Fruit fly (Drosophila melanogaster) S2 (cell line): Measurements from ENCODE around the gene Rfk.
A peak's percentile ranks its signal among the peaks of the same experiment; 100 is the strongest.

Experiments
- CG8478 ChIP-seq: fragments of >200 bp; optimal IDR thresholded peaks from 2 replicates; lab custom pipeline; 2018
- CTCF ChIP-seq, 2 experiments: fragments of >200 bp; optimal IDR thresholded peaks; 2 replicates each; lab custom pipeline; 2018

Rfk gene

DNA sequence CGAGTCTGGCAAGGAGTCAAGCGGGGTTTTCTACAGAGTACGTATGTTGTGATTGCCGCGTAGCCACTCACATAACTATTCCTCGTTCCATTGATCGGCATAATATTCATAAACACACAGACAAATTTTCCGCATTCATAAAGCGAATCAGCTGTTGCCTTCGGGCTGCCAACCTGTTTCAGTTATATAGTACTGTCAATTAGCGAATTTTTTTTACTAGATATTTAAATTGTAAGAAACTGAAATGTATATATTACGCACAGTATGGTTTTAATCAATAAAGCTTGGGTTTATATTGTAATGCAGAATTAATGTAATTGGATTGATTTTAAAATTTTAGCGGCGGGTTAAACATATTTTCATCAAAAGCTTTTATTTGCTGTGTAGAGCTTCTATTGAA is at the start of gene Rfk:
Gene Rfk, minus strand, starts transcription at position 152 of the 400 bp plus-strand sequence.
- no peak for TF ChIP-seq CG8478
- no peak for TF ChIP-seq CTCF (optimal IDR thresholded peaks at IDR 0.05; lab: Kevin White, UChicago)

DNA sequence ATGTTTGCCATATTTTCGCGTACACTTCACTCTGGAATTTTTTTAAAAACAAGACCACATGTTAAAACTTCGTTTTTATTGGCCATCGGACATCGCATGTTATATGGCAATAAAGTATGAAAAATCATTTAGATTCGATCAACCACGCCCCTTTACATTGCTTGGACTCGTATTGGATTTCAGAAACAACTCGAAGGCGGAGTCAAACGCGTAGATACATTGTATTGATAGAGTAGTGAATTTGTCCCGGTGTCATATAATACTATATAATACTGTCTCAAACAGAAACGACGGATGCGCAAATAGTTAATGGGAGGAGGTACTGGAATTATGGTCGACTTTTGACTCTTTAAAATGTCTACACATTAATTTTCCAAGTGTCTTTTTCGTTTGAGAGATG is 48.3 kb upstream of the Rfk start:
- no peak for TF ChIP-seq CG8478

DNA sequence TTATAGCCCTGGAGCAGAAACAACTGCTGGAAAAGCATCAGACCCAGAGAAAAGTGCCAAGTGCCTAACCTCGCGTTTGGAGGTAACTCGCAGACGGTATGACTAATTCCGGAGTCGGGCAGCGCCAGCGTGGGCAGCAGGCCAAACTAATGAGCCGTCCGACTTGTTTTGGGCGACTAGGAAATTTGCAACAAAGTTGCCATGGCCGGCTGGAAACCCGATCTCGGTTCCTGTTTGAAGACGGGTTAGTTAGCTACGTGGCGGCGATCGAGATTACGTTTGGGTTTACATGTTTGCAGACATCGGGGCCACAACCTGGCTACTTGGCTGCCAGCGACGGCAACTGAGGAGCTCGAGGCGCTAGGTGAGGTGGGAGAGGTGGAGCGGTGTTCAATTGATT is 43.9 kb upstream of the Rfk start:
- TF ChIP-seq CTCF (optimal IDR thresholded peaks at IDR 0.05; lab: Kevin White, UChicago) (no peak), CG8478 (no peak)

DNA sequence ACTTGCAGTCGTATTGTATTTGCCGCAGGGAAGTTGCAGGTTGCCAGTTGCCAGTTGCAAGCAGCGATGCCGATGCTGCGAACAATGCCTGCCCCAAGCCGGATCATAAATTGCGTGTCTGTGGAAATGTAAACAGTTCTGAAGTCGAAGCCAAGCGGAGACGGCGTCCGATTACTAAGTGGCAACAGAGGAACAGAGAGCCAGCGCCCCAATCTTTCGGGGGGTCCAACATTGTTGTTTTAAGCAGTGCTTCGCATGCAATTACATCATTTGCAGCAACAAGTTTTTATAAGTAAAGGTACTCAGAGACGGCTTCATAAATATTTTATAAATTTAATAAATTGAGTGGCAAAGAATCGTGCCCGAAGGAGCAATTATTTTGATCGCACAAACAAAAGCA is 41.4 kb upstream of the Rfk start:
- TF ChIP-seq CTCF (optimal IDR thresholded peaks at IDR 0.05; lab: Kevin White, UChicago): no peak
- TF ChIP-seq CG8478: no peak

DNA sequence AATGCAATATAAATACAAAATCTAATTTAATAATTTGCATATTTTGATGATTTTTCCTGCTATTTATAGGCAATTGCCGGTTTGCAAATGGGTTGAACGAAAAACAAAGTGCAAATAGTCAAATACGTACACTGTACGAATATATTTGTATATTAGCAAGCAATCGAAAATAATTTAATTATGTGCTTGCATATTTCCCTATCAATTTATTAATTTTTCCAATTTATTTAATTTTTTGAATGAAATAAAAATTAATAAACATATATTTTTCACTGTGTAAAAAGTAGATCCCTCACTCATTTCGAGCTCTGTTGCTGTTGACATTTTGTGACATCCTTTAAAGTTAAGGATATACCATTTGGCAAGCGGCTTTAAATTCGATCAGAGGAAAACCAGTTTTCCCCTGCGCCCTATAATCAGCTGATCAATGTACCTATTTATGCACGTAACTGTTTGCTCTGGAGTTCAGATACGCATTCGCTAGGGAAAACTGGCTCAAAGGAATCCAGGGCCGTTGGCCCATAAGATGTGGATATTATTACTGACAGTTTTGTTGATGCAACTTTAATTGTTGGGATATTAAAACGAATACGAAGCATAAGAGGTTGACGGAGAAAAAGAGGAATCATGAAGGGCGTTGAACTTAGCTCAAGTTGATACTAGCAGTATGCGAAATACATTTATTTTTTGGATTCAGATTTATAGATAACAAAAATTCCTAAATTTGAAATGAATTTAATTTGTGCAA is 40.1 kb upstream of the Rfk start:
- no peak for TF ChIP-seq CG8478
- TF ChIP-seq CTCF (optimal IDR thresholded peaks at IDR 0.05; lab: Kevin White, UChicago): no peak

DNA sequence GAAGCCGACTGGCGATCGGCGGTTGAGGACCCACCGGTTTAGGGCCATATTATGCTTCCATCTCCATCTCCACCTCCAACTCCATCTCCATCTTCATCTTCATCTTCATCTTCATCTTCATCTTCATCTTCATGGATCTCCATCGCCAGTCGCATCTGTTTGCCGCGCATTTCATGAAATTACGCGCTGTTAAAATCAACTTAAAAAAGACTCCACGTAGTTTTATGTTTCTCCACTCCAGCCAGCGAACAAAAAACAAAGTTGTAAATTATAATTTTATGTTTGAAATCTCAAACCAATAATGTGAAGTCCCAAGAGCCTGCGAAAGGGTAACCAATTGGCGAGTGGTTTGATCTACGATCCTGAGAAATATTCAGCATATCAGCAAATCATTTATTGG is 37.1 kb upstream of the Rfk start:
- TF ChIP-seq CG8478: no peak

DNA sequence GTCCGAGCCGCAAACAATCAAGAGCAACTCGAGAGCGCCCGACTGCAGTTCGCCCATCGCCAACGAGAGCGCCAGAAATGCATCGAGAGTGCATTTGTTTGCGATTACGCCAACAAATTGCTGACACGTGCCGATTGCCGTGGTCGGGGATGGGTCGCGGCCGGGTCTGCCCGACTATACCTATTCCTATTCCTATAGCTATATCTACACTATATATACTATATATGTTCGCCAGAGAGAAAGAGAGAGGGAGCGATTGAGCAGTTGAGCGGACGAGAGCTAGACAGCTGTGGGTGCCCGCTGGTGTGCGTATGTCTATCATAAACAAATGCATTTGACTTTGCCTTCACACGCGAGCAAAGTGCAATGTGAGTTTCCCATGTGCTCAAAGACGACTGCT is 34.3 kb upstream of the Rfk start:
- TF ChIP-seq CG8478 (no peak), CTCF (optimal IDR thresholded peaks at IDR 0.05; lab: Kevin White, UChicago) (no peak)

DNA sequence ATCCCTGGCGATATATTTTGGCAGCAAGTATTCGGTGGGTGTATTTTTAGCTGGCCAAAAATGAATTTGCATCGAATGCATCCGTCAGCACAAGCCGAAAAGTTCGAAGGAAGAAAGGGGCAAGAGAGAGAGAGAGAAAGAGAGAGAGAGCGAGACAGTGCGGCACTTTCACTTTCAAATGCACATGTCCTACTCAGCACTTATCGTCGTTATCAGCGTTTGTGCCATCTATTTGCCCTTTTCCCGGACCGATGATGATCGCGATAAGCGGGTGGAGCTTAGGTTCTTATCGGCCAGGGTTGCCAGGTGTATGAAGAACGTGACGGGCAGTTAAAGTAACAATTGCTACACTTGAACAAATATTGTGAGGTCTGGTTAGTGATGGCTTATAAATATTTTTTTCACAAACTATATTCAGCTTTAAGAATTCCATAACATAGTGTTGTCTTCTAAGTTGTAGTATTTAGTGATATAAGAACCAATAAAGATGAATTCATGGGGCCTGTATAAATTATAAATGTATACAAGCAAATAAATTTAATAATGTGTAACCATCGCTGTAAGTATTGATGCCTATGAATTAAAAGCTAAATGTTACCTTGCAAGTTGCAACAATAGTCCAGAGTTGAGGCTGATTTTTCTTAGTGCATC is 31.7 kb upstream of the Rfk start:
- TF ChIP-seq CTCF (optimal IDR thresholded peaks at IDR 0.05; lab: Kevin White, UChicago) (no peak), CG8478 (no peak)

DNA sequence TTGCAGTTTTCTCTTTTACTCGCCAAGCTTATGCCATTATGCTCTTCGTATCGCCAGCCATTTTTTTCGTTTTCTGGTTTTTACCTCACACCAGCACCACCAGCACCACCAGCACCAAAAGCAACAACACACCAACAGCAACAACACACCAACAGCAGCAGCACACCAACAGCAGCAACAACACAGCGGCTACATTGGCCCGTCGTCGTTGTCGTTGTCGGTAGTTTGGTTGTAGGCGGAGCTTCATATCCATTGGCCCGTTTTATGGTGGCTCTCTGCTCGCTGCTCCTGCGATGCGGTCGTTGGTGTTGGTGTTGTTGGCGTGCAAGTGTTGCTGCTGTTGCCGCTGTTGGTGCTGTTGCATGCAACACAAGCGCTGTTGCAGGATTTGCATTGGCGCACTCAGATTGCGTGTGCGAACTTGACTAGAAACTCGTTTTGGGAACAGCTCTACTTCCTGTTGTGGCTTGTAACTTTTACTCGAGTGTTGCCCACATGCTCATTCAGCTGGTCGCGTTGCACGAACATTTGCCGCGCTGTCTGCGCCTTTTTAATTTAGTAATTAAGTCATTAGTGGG is 23.8 kb upstream of the Rfk start:
- TF ChIP-seq CTCF (optimal IDR thresholded peaks at IDR 0.05; lab: Kevin White, UChicago) (peak in 1 of 2 experiments; percentile 14), CG8478 (no peak)

DNA sequence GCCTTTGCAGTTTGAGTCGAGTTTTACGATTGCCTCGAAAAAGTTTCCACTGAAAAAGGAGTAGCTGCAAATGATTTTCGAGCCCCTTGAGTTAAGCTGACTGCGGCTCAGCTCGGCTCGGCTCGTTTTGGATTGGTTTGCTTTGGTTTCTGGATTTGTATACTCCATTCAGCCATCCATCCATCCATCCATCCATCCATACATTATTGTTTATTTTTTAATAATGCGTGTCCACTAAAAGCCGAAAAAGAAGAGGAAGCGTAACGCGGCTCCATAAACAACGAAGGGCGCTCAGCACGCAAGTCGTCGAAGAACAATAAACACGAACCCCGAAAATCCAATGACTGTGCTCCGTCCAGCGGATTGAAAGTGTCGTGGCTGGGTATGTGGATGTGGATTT is 13.3 kb upstream of the Rfk start:
- TF ChIP-seq CG8478 (no peak), CTCF (optimal IDR thresholded peaks at IDR 0.05; lab: Kevin White, UChicago) (no peak)

DNA sequence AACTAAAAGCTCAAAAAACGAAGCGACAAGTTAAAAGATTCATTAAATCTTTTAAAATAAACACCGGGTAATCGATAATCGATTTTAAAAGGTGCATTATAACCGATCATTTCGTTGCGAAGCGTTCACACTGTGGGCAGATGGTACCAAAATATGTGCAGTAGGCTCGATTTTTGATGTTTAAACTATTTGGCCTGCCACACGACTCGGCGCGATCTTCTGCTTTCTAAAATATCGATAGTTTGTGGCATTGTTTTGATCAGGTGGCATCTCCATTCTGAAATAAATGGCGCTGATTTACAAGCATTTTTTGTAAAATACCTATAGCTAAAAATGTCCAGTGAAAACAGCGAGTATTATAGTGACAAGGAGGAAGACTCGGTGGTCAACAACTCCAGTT is 7.1 kb upstream of the Rfk start, which contains the start of the genes CG10445 and lds:
Gene CG10445, minus strand, starts transcription at position 104 of the 400 bp plus-strand sequence.
Gene lds, plus strand, starts transcription at position 236 of the 400 bp plus-strand sequence.
- peak; percentile 22 to 44 for TF ChIP-seq CTCF (optimal IDR thresholded peaks at IDR 0.05; lab: Kevin White, UChicago)
- TF ChIP-seq CG8478: no peak

DNA sequence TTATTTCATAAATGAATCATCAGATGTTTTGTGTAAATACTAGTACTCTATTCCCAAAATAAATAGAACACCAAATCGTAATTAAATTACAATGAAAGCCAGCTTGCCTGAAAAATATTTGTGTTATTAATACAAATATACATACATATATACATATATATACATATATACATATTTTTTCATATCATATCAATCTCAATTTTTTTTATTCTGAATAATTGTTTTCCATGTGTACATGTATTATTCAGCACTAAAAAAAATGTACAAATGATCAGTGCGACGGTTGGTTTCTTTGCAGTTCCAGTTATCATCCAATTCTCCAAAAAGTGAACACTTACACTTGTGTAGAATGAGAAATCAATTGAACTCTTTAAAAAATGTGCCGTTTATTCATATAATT is 461 bp upstream of the Rfk start, which contains the start of gene kipf:
Gene kipf, plus strand, starts transcription at position 301 of the 400 bp plus-strand sequence.
- no peak for TF ChIP-seq CTCF (optimal IDR thresholded peaks at IDR 0.05; lab: Kevin White, UChicago)
- no peak for TF ChIP-seq CG8478

DNA sequence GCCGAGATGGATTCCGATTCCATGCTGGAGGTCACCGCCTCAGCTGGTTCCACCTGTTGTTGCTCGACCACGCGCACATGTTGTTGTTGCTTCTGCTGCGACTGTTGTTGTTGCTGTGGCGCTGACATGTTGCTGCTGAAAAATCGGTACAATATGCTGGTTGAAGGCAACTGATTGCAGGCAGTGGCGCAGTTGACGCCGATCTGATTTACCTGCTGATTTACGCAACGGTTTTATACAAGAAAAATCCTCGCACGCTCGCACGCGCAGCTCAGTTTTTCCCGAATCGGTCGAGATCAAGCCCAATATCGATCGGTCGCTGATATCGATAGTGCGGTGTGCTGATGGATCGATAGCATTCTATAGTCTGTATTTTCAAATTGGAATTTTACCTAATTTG is 1.6 kb downstream of the Rfk start, which contains the start of gene Prat:
Gene Prat, minus strand, starts transcription at position 298 of the 400 bp plus-strand sequence.
- TF ChIP-seq CG8478 (no peak), CTCF (optimal IDR thresholded peaks at IDR 0.05; lab: Kevin White, UChicago) (no peak)

DNA sequence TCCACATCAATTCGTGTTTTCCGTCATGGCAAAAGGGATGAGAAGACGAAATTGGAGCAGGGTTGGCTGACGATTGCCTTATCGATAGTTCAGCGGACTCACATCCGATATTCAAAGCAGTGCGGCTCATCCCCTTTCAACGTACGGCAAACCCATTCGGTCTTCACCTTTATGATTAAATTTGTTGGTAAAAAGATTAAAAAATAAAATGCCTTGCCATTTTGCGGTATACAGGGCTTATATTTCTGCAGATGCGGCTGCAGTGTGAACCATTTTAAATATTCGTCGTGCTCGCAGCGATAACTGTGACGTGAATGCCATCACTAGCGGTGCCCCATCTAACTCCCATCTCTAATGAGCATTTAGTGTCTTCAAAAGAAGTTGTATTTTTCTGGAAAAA is 5.8 kb downstream of the Rfk start, which contains the start of the genes Taf7 and EMC1:
Gene Taf7, plus strand, starts transcription at position 23 of the 400 bp plus-strand sequence.
Gene EMC1, minus strand, starts transcription at position 53 of the 400 bp plus-strand sequence.
- TF ChIP-seq CTCF (optimal IDR thresholded peaks at IDR 0.05; lab: Kevin White, UChicago) (peak; percentile 7 to 29), CG8478 (no peak)

DNA sequence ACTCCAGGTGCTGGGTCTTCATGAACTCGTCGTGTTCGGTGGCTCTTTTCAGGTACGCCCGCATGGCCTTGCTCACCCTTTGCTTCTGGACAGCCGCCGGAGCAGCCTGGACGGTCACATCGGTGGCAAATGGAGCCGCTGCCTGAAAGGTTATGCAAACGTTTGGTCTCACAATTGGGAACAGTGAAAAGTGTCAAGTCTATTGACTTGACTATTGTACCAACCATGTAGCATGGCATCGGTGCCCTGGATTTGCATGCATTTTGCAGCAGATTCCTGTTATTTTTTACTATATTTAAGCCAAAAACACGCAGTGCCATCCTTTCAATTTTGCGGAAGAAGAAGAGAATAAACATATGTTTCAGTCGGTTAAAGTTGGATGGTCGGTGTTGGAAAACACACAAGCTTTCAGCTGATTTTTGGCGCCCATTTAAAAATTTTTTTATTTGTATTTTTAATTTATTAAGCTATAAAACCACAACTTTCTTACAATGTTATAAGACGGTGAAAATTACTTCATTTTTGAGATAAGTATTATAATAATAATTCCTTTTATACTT is 10.7 kb downstream of the Rfk start, which contains the start of gene mRpS9:
Gene mRpS9, minus strand, starts transcription at position 355 of the 560 bp plus-strand sequence.
- no peak for TF ChIP-seq CTCF (optimal IDR thresholded peaks at IDR 0.05; lab: Kevin White, UChicago)
- TF ChIP-seq CG8478: no peak
